Fruit fly (Drosophila melanogaster) whole organism, prepupa: ENCODE data around the gene DCTN6-p27.

Experiments used
- CG10631 ChIP-seq: fragments of 200-800 bp; sonication (Bioruptor generic); optimal IDR thresholded peaks from 2 replicates; lab custom pipeline; 2016; ENCODE audit warnings: missing biosample characterization, missing genetic modification characterization
- CG10669 ChIP-seq: fragments of 200-800 bp; sonication (Bioruptor generic); optimal IDR thresholded peaks from 3 replicates; lab custom pipeline; 2018; ENCODE audit warnings: missing biosample characterization, mild to moderate bottlenecking, missing genetic modification characterization, moderate library complexity
- CG11902 ChIP-seq: fragments of 200-800 bp; sonication (Bioruptor generic); optimal IDR thresholded peaks from 3 replicates; lab custom pipeline; 2016; ENCODE audit warnings: missing biosample characterization, missing genetic modification characterization
- CG15336 ChIP-seq: fragments of 200-800 bp; sonication (Bioruptor generic); IDR thresholded peaks from 2 replicates; pipeline ENCODE4 v1.3.6; 2022; ENCODE audit warnings: missing biosample characterization, missing genetic modification characterization
- CG1621 ChIP-seq: fragments of 200-800 bp; sonication (Bioruptor generic); optimal IDR thresholded peaks from 3 replicates; lab custom pipeline; 2018; ENCODE audit warnings: missing biosample characterization, mild to moderate bottlenecking, missing genetic modification characterization
- CG16779 ChIP-seq: fragments of 200-800 bp; sonication (Bioruptor generic); optimal IDR thresholded peaks from 3 replicates; lab custom pipeline; 2017; ENCODE audit warnings: missing biosample characterization, mild to moderate bottlenecking, missing genetic modification characterization
- CG3032 ChIP-seq: fragments of 200-800 bp; optimal IDR thresholded peaks from 2 replicates; lab custom pipeline; 2019; ENCODE audit warnings: missing biosample characterization, mild to moderate bottlenecking, missing genetic modification characterization, moderate library complexity
- CG31627 ChIP-seq: fragments of 200-800 bp; sonication (Bioruptor generic); optimal IDR thresholded peaks from 3 replicates; lab custom pipeline; 2016; ENCODE audit warnings: missing biosample characterization, missing genetic modification characterization
- CG32006 ChIP-seq: fragments of 200-800 bp; sonication (Bioruptor generic); optimal IDR thresholded peaks from 3 replicates; lab custom pipeline; 2017; ENCODE audit warnings: missing biosample characterization, mild to moderate bottlenecking, missing genetic modification characterization
- CG34406 ChIP-seq: fragments of 200-800 bp; sonication (Bioruptor generic); optimal IDR thresholded peaks from 3 replicates; lab custom pipeline; 2016; ENCODE audit warnings: missing biosample characterization, missing genetic modification characterization
- CG4318 ChIP-seq: fragments of 200-800 bp; sonication (Bioruptor generic); optimal IDR thresholded peaks from 3 replicates; lab custom pipeline; 2017; ENCODE audit warnings: missing biosample characterization, mild to moderate bottlenecking, missing genetic modification characterization
- CG6163 ChIP-seq: fragments of 200-800 bp; sonication (Bioruptor generic); IDR thresholded peaks from 3 replicates; pipeline ENCODE4 v1.3.6; 2022; ENCODE audit warnings: missing biosample characterization, missing genetic modification characterization
- CG6276 ChIP-seq: fragments of 200-800 bp; sonication (Bioruptor generic); optimal IDR thresholded peaks from 2 replicates; lab custom pipeline; 2017; ENCODE audit warnings: missing biosample characterization, mild to moderate bottlenecking, missing genetic modification characterization
- CG6854 ChIP-seq: fragments of 200-800 bp; sonication (Bioruptor generic); optimal IDR thresholded peaks from 2 replicates; lab custom pipeline; 2017; ENCODE audit warnings: missing biosample characterization, mild to moderate bottlenecking, missing genetic modification characterization
- CG8119 ChIP-seq: fragments of 200-800 bp; sonication (Bioruptor generic); IDR thresholded peaks from 3 replicates; pipeline ENCODE4 v1.3.6; 2022; ENCODE audit warnings: missing biosample characterization, missing genetic modification characterization
- CG8319 ChIP-seq: fragments of 200-800 bp; sonication (Bioruptor generic); optimal IDR thresholded peaks from 3 replicates; lab custom pipeline; 2016; ENCODE audit warnings: missing biosample characterization, missing genetic modification characterization
- CG8632 ChIP-seq: fragments of 200-800 bp; sonication (Bioruptor generic); optimal IDR thresholded peaks from 3 replicates; lab custom pipeline; 2016; ENCODE audit warnings: missing biosample characterization, missing genetic modification characterization
- Eip78C ChIP-seq: fragments of 200-800 bp; sonication (Bioruptor generic); peaks from one replicate; lab custom pipeline; 2016; ENCODE audit warnings: missing biosample characterization, missing genetic modification characterization
- Eip93F ChIP-seq: fragments of 200-800 bp; sonication (Bioruptor generic); optimal IDR thresholded peaks from 2 replicates; lab custom pipeline; 2016; ENCODE audit warnings: missing biosample characterization, mild to moderate bottlenecking, missing genetic modification characterization
- Ets21C ChIP-seq: fragments of 200-800 bp; sonication (Bioruptor generic); optimal IDR thresholded peaks from 3 replicates; lab custom pipeline; 2016; ENCODE audit warnings: missing biosample characterization, missing genetic modification characterization
- Ets96B ChIP-seq: fragments of 200-800 bp; optimal IDR thresholded peaks from 2 replicates; lab custom pipeline; 2019; ENCODE audit warnings: missing biosample characterization, mild to moderate bottlenecking, missing genetic modification characterization, moderate library complexity
- Gug ChIP-seq: fragments of 200-800 bp; sonication (Bioruptor generic); IDR thresholded peaks from 2 replicates; pipeline ENCODE4 v1.3.6; 2022; ENCODE audit warnings: missing biosample characterization, missing genetic modification characterization
- Hr38 ChIP-seq: sonication (Bioruptor generic); optimal IDR thresholded peaks from 2 replicates; lab custom pipeline; 2016; ENCODE audit warnings: missing biosample characterization, missing genetic modification characterization
- Hr39 ChIP-seq: fragments of 200-800 bp; sonication (Bioruptor generic); optimal IDR thresholded peaks from 2 replicates; lab custom pipeline; 2016; ENCODE audit warnings: missing biosample characterization, missing genetic modification characterization
- Lpt ChIP-seq: fragments of 200-800 bp; sonication (Bioruptor generic); optimal IDR thresholded peaks from 3 replicates; lab custom pipeline; 2016; ENCODE audit warnings: missing biosample characterization, missing genetic modification characterization
- OdsH ChIP-seq: fragments of 200-800 bp; sonication (Bioruptor generic); optimal IDR thresholded peaks from 3 replicates; lab custom pipeline; 2016; ENCODE audit warnings: missing biosample characterization, missing genetic modification characterization
- Sox14 ChIP-seq: fragments of 200-800 bp; sonication (Bioruptor generic); optimal IDR thresholded peaks from 3 replicates; lab custom pipeline; 2016; ENCODE audit warnings: missing biosample characterization, missing genetic modification characterization
- acj6 ChIP-seq: fragments of 200-800 bp; sonication (Bioruptor generic); optimal IDR thresholded peaks from 3 replicates; lab custom pipeline; 2016; ENCODE audit warnings: missing biosample characterization, missing genetic modification characterization
- dsx ChIP-seq: fragments of 200-800 bp; optimal IDR thresholded peaks from 3 replicates; lab custom pipeline; 2019; ENCODE audit warnings: missing biosample characterization, mild to moderate bottlenecking, missing genetic modification characterization, moderate library complexity; ENCODE audit not compliant: poor library complexity, severe bottlenecking
- eg ChIP-seq: fragments of 200-800 bp; sonication (Bioruptor generic); IDR thresholded peaks from 3 replicates; pipeline ENCODE4 v1.3.6; 2022; ENCODE audit warnings: missing biosample characterization, missing genetic modification characterization
- esn ChIP-seq: fragments of 200-800 bp; sonication (Bioruptor generic); optimal IDR thresholded peaks from 2 replicates; lab custom pipeline; 2016; ENCODE audit warnings: missing biosample characterization, mild to moderate bottlenecking, missing genetic modification characterization, moderate library complexity
- fd59A ChIP-seq: fragments of 200-800 bp; sonication (Bioruptor generic); optimal IDR thresholded peaks from 2 replicates; lab custom pipeline; 2017; ENCODE audit warnings: missing biosample characterization, mild to moderate bottlenecking, missing genetic modification characterization, missing genetic modification reagents
- fkh ChIP-seq: fragments of 200-800 bp; sonication (Bioruptor generic); optimal IDR thresholded peaks from 3 replicates; lab custom pipeline; 2017; ENCODE audit warnings: missing biosample characterization, mild to moderate bottlenecking, missing genetic modification characterization, moderate library complexity
- lz ChIP-seq: fragments of 200-800 bp; sonication (Bioruptor generic); optimal IDR thresholded peaks from 3 replicates; lab custom pipeline; 2016; ENCODE audit warnings: missing biosample characterization, missing genetic modification characterization
- net ChIP-seq: fragments of 200-800 bp; sonication (Bioruptor generic); optimal IDR thresholded peaks from 3 replicates; lab custom pipeline; 2016; ENCODE audit warnings: missing biosample characterization, missing genetic modification characterization
- ss ChIP-seq, 2 experiments: fragments of 200-800 bp; sonication (Bioruptor generic); optimal IDR thresholded peaks; 2 replicates in 1 of 2; 3 replicates in 1 of 2; lab custom pipeline; 2017 to 2018; ENCODE audit warnings: mild to moderate bottlenecking in 2 of 2, missing biosample characterization in 2 of 2, missing genetic modification characterization in 2 of 2, moderate library complexity in 1 of 2
- svp ChIP-seq: fragments of 200-800 bp; sonication (Bioruptor generic); peaks from one replicate; lab custom pipeline; 2016; ENCODE audit warnings: missing biosample characterization, missing genetic modification characterization

Gene DCTN6-p27

dm6 chr2L:19120196-19120950 lies 11.8 kb upstream of the DCTN6-p27 start, which contains the start of gene Ddc (continued):
- TF ChIP-seq Ets21C (GFP tag; lab: Kevin White, UChicago) (no peak), eg (GFP tag; lab: Robert Waterston, UW) (no peak), Eip93F (GFP tag; lab: Kevin White, UChicago) (no peak), CG15336 (GFP tag; lab: Robert Waterston, UW) (no peak), CG8119 (GFP tag; lab: Robert Waterston, UW) (no peak), ss (GFP tag; optimal IDR thresholded peaks at IDR 0.05; lab: Kevin White, UChicago) (no peak), Hr38 (GFP tag; lab: Kevin White, UChicago) (no peak), OdsH (GFP tag; lab: Kevin White, UChicago) (no peak), CG6854 (peak; percentile 2), Eip78C (GFP tag; lab: Kevin White, UChicago) (peak; percentile 37), CG3032 (tag; lab: Kevin White, UChicago) (no peak)

dm6 chr2L:19120984-19121383 lies 11.1 kb upstream of the DCTN6-p27 start:
- TF ChIP-seq Eip78C (GFP tag; lab: Kevin White, UChicago) (peak; percentile 86), eg (GFP tag; lab: Robert Waterston, UW) (peak; percentile 42), CG34406 (GFP tag; lab: Kevin White, UChicago) (peak; percentile 23), CG8119 (GFP tag; lab: Robert Waterston, UW) (peak; percentile 57; the same call in 2 of the 3 replicates), Gug (no peak), CG11902 (GFP tag; lab: Kevin White, UChicago) (no peak), CG32006 (GFP tag; lab: Kevin White, UChicago) (peak; percentile 59), Hr39 (GFP tag; lab: Kevin White, UChicago) (peak; percentile 1), esn (GFP tag; lab: Kevin White, UChicago) (peak; percentile 3), CG16779 (tag; lab: Kevin White, UChicago) (peak; percentile 11), CG10631 (GFP tag; lab: Kevin White, UChicago) (peak; percentile 56), CG6854 (no peak), lz (peak; percentile 24), CG6276 (GFP tag; lab: Kevin White, UChicago) (no peak), fd59A (peak; percentile 15), acj6 (GFP tag; lab: Kevin White, UChicago) (peak; percentile 12), CG31627 (GFP tag; lab: Kevin White, UChicago) (peak; percentile 1)

DNA sequence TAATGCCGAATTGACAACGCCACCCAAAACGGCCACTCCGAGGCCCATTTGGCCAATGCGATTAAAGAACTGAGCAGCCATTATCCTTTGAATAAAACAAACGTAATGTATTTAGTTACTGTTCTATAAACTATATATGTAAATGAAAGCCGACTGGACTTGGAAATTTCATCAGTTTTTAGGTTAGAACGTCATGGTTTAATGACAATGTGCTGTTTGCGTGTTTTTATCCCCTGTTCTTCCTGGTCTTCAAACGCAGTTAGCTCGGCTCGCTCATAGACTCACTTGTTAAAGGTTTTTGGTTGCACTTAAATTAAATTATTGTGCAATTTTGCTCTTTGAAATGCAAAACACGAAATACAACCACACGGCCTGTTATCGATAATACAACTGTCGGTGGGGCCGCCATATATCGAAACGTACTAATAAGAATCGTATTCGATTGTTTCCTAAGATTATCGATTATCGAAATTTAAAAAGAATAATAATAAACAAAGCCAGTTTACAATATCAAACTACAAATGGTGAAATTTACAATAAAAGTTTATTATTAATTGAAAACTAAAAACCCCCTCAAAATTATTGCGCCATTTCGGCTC lies 8.6 kb upstream of the DCTN6-p27 start, which contains the start of gene Phb1:
Gene Phb1 (minus strand): TSS at position 398 of the 599 bp plus-strand sequence.
- TF ChIP-seq CG10669 (GFP tag; lab: Kevin White, UChicago) (no peak), CG4318 (no peak), Sox14 (GFP tag; lab: Kevin White, UChicago) (no peak), Ets21C (GFP tag; lab: Kevin White, UChicago) (no peak), Ets96B (tag; lab: Kevin White, UChicago) (no peak), net (GFP tag; lab: Kevin White, UChicago) (no peak), CG8319 (no peak), Eip78C (GFP tag; lab: Kevin White, UChicago) (no peak), OdsH (GFP tag; lab: Kevin White, UChicago) (no peak), CG10631 (GFP tag; lab: Kevin White, UChicago) (no peak), CG34406 (GFP tag; lab: Kevin White, UChicago) (no peak), CG11902 (GFP tag; lab: Kevin White, UChicago) (no peak), Lpt (no peak), Gug (no peak), CG6163 (GFP tag; lab: Robert Waterston, UW) (no peak)

DNA sequence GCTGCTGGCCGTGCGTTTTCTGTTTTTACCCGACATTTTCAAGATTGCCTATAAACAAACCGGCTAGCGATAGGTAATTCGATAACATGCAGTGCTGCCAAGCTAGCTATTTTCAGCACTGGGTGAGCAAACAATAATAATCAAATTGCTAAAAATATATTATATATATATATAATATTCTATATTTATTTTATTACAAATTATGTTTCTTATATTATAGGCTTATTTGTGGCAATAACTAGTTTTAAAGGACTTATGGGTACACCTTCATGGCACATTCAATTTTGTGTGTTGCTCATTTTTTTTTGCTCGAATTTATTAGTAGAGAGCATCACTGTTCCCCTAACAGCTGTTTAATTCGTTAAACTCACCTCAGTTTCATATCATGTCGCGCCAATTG lies 5.2 kb upstream of the DCTN6-p27 start:
- TF ChIP-seq CG8119 (GFP tag; lab: Robert Waterston, UW) (peak; percentile 53; the same call in 2 of the 3 replicates), CG31627 (GFP tag; lab: Kevin White, UChicago) (peak; percentile 21), CG10669 (GFP tag; lab: Kevin White, UChicago) (no peak), fkh (peak; percentile 83), Eip93F (GFP tag; lab: Kevin White, UChicago) (peak; percentile 1), CG1621 (tag; lab: Kevin White, UChicago) (no peak), Lpt (no peak), CG3032 (tag; lab: Kevin White, UChicago) (peak; percentile 58), CG6854 (peak; percentile 32), CG34406 (GFP tag; lab: Kevin White, UChicago) (no peak), Ets96B (tag; lab: Kevin White, UChicago) (peak; percentile 46), svp (no peak), dsx (GFP tag; lab: Kevin White, UChicago) (peak; percentile 46), fd59A (no peak), esn (GFP tag; lab: Kevin White, UChicago) (peak; percentile 62), Gug (no peak), CG6163 (GFP tag; lab: Robert Waterston, UW) (no peak), Eip78C (GFP tag; lab: Kevin White, UChicago) (peak; percentile 78), CG8632 (GFP tag; lab: Kevin White, UChicago) (peak; percentile 29), lz (peak; percentile 31), CG15336 (GFP tag; lab: Robert Waterston, UW) (no peak), Hr39 (GFP tag; lab: Kevin White, UChicago) (peak; percentile 23)
